Worm (Caenorhabditis elegans) whole organism, mixed stage, embryonic: ENCODE data around the gene rfl-1.

Experiments
- M03D4.4 ChIP-seq: sonication (generic microtip); optimal IDR thresholded peaks from 2 replicates; lab custom pipeline; 2017; ENCODE audit warnings: mild to moderate bottlenecking, missing genetic modification characterization, missing compliant biosample characterization
- bed-3 ChIP-seq: fragments of 200-800 bp; sonication (Bioruptor generic); optimal IDR thresholded peaks from 3 replicates; lab custom pipeline; 2018; ENCODE audit warnings: mild to moderate bottlenecking, missing genetic modification characterization, moderate library complexity, missing compliant biosample characterization
- blmp-1 ChIP-seq: fragments of 150-350 bp; optimal IDR thresholded peaks from 2 replicates; lab custom pipeline; 2014; ENCODE audit warnings: missing biosample characterization, missing genetic modification characterization
- ceh-39 ChIP-seq: fragments of 150-350 bp; optimal IDR thresholded peaks from 2 replicates; lab custom pipeline; 2014; ENCODE audit warnings: missing biosample characterization, missing genetic modification characterization
- ces-1 ChIP-seq: fragments of 150-350 bp; optimal IDR thresholded peaks from 2 replicates; lab custom pipeline; 2014; ENCODE audit warnings: missing biosample characterization, missing genetic modification reagents, missing genetic modification characterization
- cnd-1 ChIP-seq: fragments of 200-800 bp; sonication (Bioruptor generic); optimal IDR thresholded peaks from 2 replicates; lab custom pipeline; 2018; ENCODE audit warnings: mild to moderate bottlenecking, missing genetic modification characterization, missing compliant biosample characterization
- drap-1 ChIP-seq: fragments of 200-800 bp; sonication (Bioruptor generic); optimal IDR thresholded peaks from 3 replicates; lab custom pipeline; 2018; ENCODE audit warnings: mild to moderate bottlenecking, missing genetic modification characterization, missing compliant biosample characterization
- elt-1 ChIP-seq: sonication (generic microtip); optimal IDR thresholded peaks from 2 replicates; lab custom pipeline; 2017; ENCODE audit warnings: missing genetic modification characterization, mild to moderate bottlenecking, missing compliant biosample characterization, antibody characterized with exemption, moderate library complexity, borderline replicate concordance; ENCODE audit not compliant: insufficient read depth
- elt-3 ChIP-seq: fragments of 150-350 bp; optimal IDR thresholded peaks from 2 replicates; lab custom pipeline; 2014; ENCODE audit warnings: missing biosample characterization, missing genetic modification characterization
- flh-1 ChIP-seq: fragments of 200-800 bp; sonication (Bioruptor generic); optimal IDR thresholded peaks from 2 replicates; lab custom pipeline; 2018; ENCODE audit warnings: mild to moderate bottlenecking, missing genetic modification characterization, moderate library complexity, missing compliant biosample characterization
- ham-2 ChIP-seq: fragments of 200-800 bp; sonication (Bioruptor generic); optimal IDR thresholded peaks from 2 replicates; lab custom pipeline; 2018; ENCODE audit warnings: mild to moderate bottlenecking, missing genetic modification characterization, missing compliant biosample characterization
- hlh-1 ChIP-seq: fragments of 150-350 bp; optimal IDR thresholded peaks from 2 replicates; lab custom pipeline; 2014; ENCODE audit warnings: missing biosample characterization, missing genetic modification reagents, missing genetic modification characterization
- lin-13 ChIP-seq: fragments of 150-350 bp; optimal IDR thresholded peaks from 2 replicates; lab custom pipeline; 2014; ENCODE audit warnings: missing biosample characterization, missing genetic modification characterization
- lin-32 ChIP-seq: fragments of 200-800 bp; sonication (Bioruptor generic); optimal IDR thresholded peaks from 2 replicates; lab custom pipeline; 2018; ENCODE audit warnings: mild to moderate bottlenecking, missing genetic modification characterization, missing compliant biosample characterization
- lsy-2 ChIP-seq: fragments of 150-350 bp; optimal IDR thresholded peaks from 2 replicates; lab custom pipeline; 2014; ENCODE audit warnings: missing biosample characterization, missing genetic modification characterization
- mab-5 ChIP-seq: fragments of 150-350 bp; optimal IDR thresholded peaks from 2 replicates; lab custom pipeline; 2014; ENCODE audit warnings: missing biosample characterization, missing genetic modification characterization
- mep-1 ChIP-seq: fragments of 150-350 bp; optimal IDR thresholded peaks from 2 replicates; lab custom pipeline; 2017; ENCODE audit warnings: missing biosample characterization, missing genetic modification reagents, missing genetic modification characterization, inconsistent platforms
- mls-2 ChIP-seq: sonication (generic microtip); optimal IDR thresholded peaks from 2 replicates; lab custom pipeline; 2016; ENCODE audit warnings: mild to moderate bottlenecking, missing genetic modification characterization, moderate library complexity, missing compliant biosample characterization
- nhr-12 ChIP-seq: fragments of 150-350 bp; optimal IDR thresholded peaks from 2 replicates; lab custom pipeline; 2014; ENCODE audit warnings: missing biosample characterization, missing genetic modification characterization
- nhr-2 ChIP-seq: fragments of 150-350 bp; optimal IDR thresholded peaks from 2 replicates; lab custom pipeline; 2014; ENCODE audit warnings: missing biosample characterization, missing genetic modification characterization
- nhr-237 ChIP-seq: fragments of 150-350 bp; optimal IDR thresholded peaks from 2 replicates; lab custom pipeline; 2014; ENCODE audit warnings: missing biosample characterization, missing genetic modification characterization
- nhr-28 ChIP-seq: fragments of 150-350 bp; optimal IDR thresholded peaks from 2 replicates; lab custom pipeline; 2014; ENCODE audit warnings: missing biosample characterization, missing genetic modification characterization
- nhr-76 ChIP-seq: sonication (generic microtip); optimal IDR thresholded peaks from 2 replicates; lab custom pipeline; 2017; ENCODE audit warnings: missing biosample characterization, missing genetic modification characterization
- pha-4 ChIP-seq: fragments of 150-350 bp; optimal IDR thresholded peaks from 2 replicates; lab custom pipeline; 2018; ENCODE audit warnings: missing biosample characterization, missing genetic modification reagents, missing genetic modification characterization
- sem-2 ChIP-seq: fragments of 200-800 bp; sonication (Bioruptor generic); optimal IDR thresholded peaks from 2 replicates; lab custom pipeline; 2018; ENCODE audit warnings: mild to moderate bottlenecking, missing genetic modification characterization, missing compliant biosample characterization
- snpc-4 ChIP-seq: fragments of 150-350 bp; optimal IDR thresholded peaks from 2 replicates; lab custom pipeline; 2014; ENCODE audit warnings: missing biosample characterization, missing genetic modification characterization
- tbx-8 ChIP-seq: fragments of 200-800 bp; sonication (Bioruptor generic); optimal IDR thresholded peaks from 2 replicates; lab custom pipeline; 2018; ENCODE audit warnings: mild to moderate bottlenecking, missing genetic modification characterization, moderate library complexity, missing compliant biosample characterization
- unc-120 ChIP-seq: sonication (generic microtip); optimal IDR thresholded peaks from 2 replicates; lab custom pipeline; 2017; ENCODE audit warnings: missing genetic modification characterization, missing compliant biosample characterization; ENCODE audit not compliant: poor library complexity, severe bottlenecking
- unc-39 ChIP-seq: fragments of 150-350 bp; optimal IDR thresholded peaks from 2 replicates; lab custom pipeline; 2014; ENCODE audit warnings: missing biosample characterization, missing genetic modification characterization
- unc-62 ChIP-seq: fragments of 150-350 bp; optimal IDR thresholded peaks from 2 replicates; lab custom pipeline; 2014; ENCODE audit warnings: missing biosample characterization, missing genetic modification reagents, missing genetic modification characterization
- zip-8 ChIP-seq: fragments of 150-350 bp; optimal IDR thresholded peaks from 2 replicates; lab custom pipeline; 2014; ENCODE audit warnings: missing biosample characterization, missing genetic modification characterization
- ztf-11 ChIP-seq: fragments of 150-350 bp; optimal IDR thresholded peaks from 2 replicates; lab custom pipeline; 2014; ENCODE audit warnings: missing biosample characterization, missing genetic modification characterization

Gene rfl-1

DNA sequence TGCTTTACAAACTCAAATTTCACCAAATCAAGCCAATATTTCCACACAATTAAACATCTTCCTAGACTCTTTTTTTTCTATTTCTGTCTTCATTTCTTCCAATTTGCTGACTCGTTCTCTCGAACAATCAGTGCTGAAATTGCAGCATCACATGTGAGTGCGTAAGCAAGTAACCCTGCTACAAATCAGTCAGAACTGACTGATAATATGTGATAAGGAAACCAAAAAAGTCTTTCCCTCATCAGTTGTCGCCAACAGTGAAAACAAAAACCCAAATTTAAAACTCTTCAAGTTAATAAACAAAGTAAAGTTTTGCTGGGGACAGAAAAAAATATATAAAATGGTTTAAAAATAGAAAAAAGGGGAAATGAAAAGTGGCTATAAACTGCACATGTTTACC lies 29.5 kb upstream of the rfl-1 start:
- TF ChIP-seq ham-2 = no peak
- no peak for TF ChIP-seq lsy-2 (tag; lab: Kevin White, UChicago)
- TF ChIP-seq ceh-39 (tag; lab: Kevin White, UChicago) = no peak
- no peak for TF ChIP-seq bed-3
- no peak for TF ChIP-seq elt-3 (tag; lab: Kevin White, UChicago)
- TF ChIP-seq unc-120 (tag; lab: Kevin White, UChicago) = no peak
- TF ChIP-seq flh-1 = no peak
- no peak for TF ChIP-seq snpc-4 (tag; lab: Kevin White, UChicago)
- TF ChIP-seq nhr-76 (tag; lab: Kevin White, UChicago) = no peak
- TF ChIP-seq mep-1 = no peak
- TF ChIP-seq mls-2 (tag; lab: Kevin White, UChicago) = no peak
- no peak for TF ChIP-seq lin-13 (tag; lab: Kevin White, UChicago)
- no peak for TF ChIP-seq lin-32 (GFP tag; lab: Kevin White, UChicago)
- TF ChIP-seq zip-8 = no peak
- no peak for TF ChIP-seq unc-39 (tag; lab: Kevin White, UChicago)
- no peak for TF ChIP-seq elt-1
- TF ChIP-seq nhr-12 (tag; lab: Kevin White, UChicago) = no peak
- no peak for TF ChIP-seq blmp-1 (tag; lab: Kevin White, UChicago)
- no peak for TF ChIP-seq mab-5 (tag; lab: Kevin White, UChicago)

DNA sequence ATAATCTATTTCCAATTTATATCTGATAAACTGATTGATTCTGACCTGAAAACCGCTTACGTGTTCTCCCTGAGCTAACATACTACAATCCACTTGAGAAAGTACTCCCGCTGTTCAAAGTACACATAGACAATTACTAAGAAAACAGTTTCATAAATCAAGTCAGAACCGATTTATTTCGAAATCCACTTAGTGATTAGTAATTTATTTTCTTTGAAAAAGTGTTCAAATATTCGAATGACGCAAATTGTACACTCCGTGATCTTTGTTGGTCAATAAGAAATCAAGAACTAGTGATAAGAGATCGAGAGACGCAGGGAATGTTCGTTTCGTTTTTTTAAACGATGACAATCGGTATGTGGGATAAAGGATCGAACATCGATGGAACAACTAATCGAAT lies 28.5 kb upstream of the rfl-1 start:
- TF ChIP-seq blmp-1 (tag; lab: Kevin White, UChicago) (no peak), nhr-237 (no peak), zip-8 (no peak), ces-1 (GFP tag; lab: Kevin White, UChicago) (no peak), lin-32 (GFP tag; lab: Kevin White, UChicago) (no peak)

DNA sequence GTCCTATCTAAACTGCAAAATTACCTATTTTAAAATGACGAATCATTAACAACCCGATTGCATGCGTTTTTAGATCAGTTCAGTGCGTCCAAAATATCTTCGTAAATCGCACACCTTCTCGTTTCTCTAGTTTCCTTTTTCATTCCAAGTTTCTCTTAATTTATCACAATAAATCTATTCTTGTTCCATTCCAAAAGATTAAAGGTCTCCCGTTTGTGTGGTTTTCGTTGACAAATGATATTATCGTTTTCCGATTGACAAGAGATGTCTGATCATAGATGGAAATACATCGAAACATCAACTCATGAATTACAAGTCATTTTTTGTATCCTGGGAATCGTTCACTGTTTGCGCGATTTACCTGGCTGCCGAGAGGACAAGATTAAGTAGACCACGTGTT lies 27.8 kb upstream of the rfl-1 start:
- TF ChIP-seq flh-1 (no peak), M03D4.4 (tag; lab: Kevin White, UChicago) (no peak), ztf-11 (tag; lab: Kevin White, UChicago) (no peak)

DNA sequence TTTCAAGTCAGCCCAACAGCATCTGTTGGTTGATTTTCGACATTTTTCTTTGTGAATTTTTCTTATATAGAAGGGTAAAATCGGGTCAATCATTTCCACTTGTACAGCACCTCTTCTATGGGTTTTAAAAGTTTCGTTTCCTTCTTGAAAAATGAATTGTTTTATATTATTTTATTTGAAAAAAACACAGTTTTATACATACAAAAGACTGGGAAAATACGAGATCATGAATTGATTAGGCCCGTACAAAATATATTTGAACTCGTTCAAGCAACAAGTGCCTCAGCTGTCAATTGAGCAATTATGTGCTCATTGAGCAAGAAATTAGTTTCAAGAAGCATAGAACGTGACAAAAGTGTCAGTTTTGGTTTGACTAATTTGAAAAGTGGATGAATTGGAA lies 18.9 kb upstream of the rfl-1 start:
- TF ChIP-seq M03D4.4 (tag; lab: Kevin White, UChicago) (no peak), nhr-237 (no peak), flh-1 (no peak), cnd-1 (no peak), nhr-12 (tag; lab: Kevin White, UChicago) (no peak), ztf-11 (tag; lab: Kevin White, UChicago) (no peak), nhr-2 (tag; lab: Kevin White, UChicago) (no peak), unc-39 (tag; lab: Kevin White, UChicago) (no peak), hlh-1 (no peak), blmp-1 (tag; lab: Kevin White, UChicago) (no peak), mep-1 (no peak)

DNA sequence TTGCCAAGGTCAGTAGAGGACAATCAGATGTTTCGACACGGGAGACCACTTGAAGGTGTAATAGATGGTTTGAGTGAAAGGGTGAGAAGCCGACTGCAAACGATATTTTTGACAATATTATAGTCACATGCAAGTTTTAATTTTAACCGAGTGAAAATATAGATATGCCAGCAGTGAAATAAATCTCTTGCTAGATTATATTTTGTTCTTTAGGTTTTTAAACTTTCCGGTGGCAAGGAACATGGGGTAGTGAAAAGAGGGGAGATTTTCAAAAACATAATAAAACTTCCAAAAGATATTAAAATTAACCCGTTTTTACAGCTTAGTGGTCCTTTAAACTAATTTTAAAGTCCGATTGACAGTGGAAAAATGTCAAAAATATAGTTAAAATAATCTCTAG lies 15.7 kb upstream of the rfl-1 start, which contains the start of gene C06E8.5:
Gene C06E8.5, minus strand, starts transcription at position 101 of the 400 bp plus-strand sequence.
- TF ChIP-seq tbx-8 (GFP tag; lab: Kevin White, UChicago) (no peak), nhr-2 (tag; lab: Kevin White, UChicago) (no peak), pha-4 (tag; lab: Kevin White, UChicago) (no peak), unc-39 (tag; lab: Kevin White, UChicago) (no peak), drap-1 (GFP tag; lab: Kevin White, UChicago) (no peak), nhr-12 (tag; lab: Kevin White, UChicago) (no peak), sem-2 (no peak), lin-13 (tag; lab: Kevin White, UChicago) (no peak), hlh-1 (no peak), elt-3 (tag; lab: Kevin White, UChicago) (no peak), unc-120 (tag; lab: Kevin White, UChicago) (no peak), unc-62 (no peak), M03D4.4 (tag; lab: Kevin White, UChicago) (no peak), nhr-28 (tag; lab: Kevin White, UChicago) (no peak), bed-3 (no peak), mep-1 (no peak), flh-1 (no peak), elt-1 (no peak)
- TF ChIP-seq, all 35 proteins: peak for 0
